Fruit fly (Drosophila melanogaster) whole organism, prepupa: ENCODE measurements around the gene Usp5.
A peak's percentile ranks its signal among the peaks of the same experiment; 100 is the strongest.

Experiments used
- Blimp-1 ChIP-seq: fragments of 200-800 bp; sonication (Bioruptor generic); optimal IDR thresholded peaks from 3 replicates; lab custom pipeline; 2017; ENCODE audit warnings: missing biosample characterization, missing genetic modification characterization, mild to moderate bottlenecking, moderate library complexity, missing genetic modification reagents
- CG10669 ChIP-seq: fragments of 200-800 bp; sonication (Bioruptor generic); optimal IDR thresholded peaks from 3 replicates; lab custom pipeline; 2018; ENCODE audit warnings: missing biosample characterization, mild to moderate bottlenecking, missing genetic modification characterization, moderate library complexity
- CG11294 ChIP-seq: fragments of 200-800 bp; sonication (Bioruptor generic); IDR thresholded peaks from 2 replicates; pipeline ENCODE4 v1.3.6; 2022; ENCODE audit warnings: missing biosample characterization, missing genetic modification characterization
- CG11762 ChIP-seq: fragments of 200-800 bp; sonication (Bioruptor generic); optimal IDR thresholded peaks from 3 replicates; lab custom pipeline; 2016; ENCODE audit warnings: missing biosample characterization, missing genetic modification characterization; ENCODE audit not compliant: insufficient read depth
- CG11902 ChIP-seq: fragments of 200-800 bp; sonication (Bioruptor generic); optimal IDR thresholded peaks from 3 replicates; lab custom pipeline; 2016; ENCODE audit warnings: missing biosample characterization, missing genetic modification characterization
- CG15336 ChIP-seq: fragments of 200-800 bp; sonication (Bioruptor generic); IDR thresholded peaks from 2 replicates; pipeline ENCODE4 v1.3.6; 2022; ENCODE audit warnings: missing biosample characterization, missing genetic modification characterization
- CG1621 ChIP-seq: fragments of 200-800 bp; sonication (Bioruptor generic); optimal IDR thresholded peaks from 3 replicates; lab custom pipeline; 2018; ENCODE audit warnings: missing biosample characterization, mild to moderate bottlenecking, missing genetic modification characterization
- CG16779 ChIP-seq: fragments of 200-800 bp; sonication (Bioruptor generic); optimal IDR thresholded peaks from 3 replicates; lab custom pipeline; 2017; ENCODE audit warnings: missing biosample characterization, mild to moderate bottlenecking, missing genetic modification characterization
- CG3032 ChIP-seq: fragments of 200-800 bp; optimal IDR thresholded peaks from 2 replicates; lab custom pipeline; 2019; ENCODE audit warnings: missing biosample characterization, mild to moderate bottlenecking, missing genetic modification characterization, moderate library complexity
- CG31627 ChIP-seq: fragments of 200-800 bp; sonication (Bioruptor generic); optimal IDR thresholded peaks from 3 replicates; lab custom pipeline; 2016; ENCODE audit warnings: missing biosample characterization, missing genetic modification characterization
- CG32006 ChIP-seq: fragments of 200-800 bp; sonication (Bioruptor generic); optimal IDR thresholded peaks from 3 replicates; lab custom pipeline; 2017; ENCODE audit warnings: missing biosample characterization, mild to moderate bottlenecking, missing genetic modification characterization
- CG34406 ChIP-seq: fragments of 200-800 bp; sonication (Bioruptor generic); optimal IDR thresholded peaks from 3 replicates; lab custom pipeline; 2016; ENCODE audit warnings: missing biosample characterization, missing genetic modification characterization
- CG4318 ChIP-seq: fragments of 200-800 bp; sonication (Bioruptor generic); optimal IDR thresholded peaks from 3 replicates; lab custom pipeline; 2017; ENCODE audit warnings: missing biosample characterization, mild to moderate bottlenecking, missing genetic modification characterization
- CG6163 ChIP-seq: fragments of 200-800 bp; sonication (Bioruptor generic); IDR thresholded peaks from 3 replicates; pipeline ENCODE4 v1.3.6; 2022; ENCODE audit warnings: missing biosample characterization, missing genetic modification characterization
- CG6276 ChIP-seq: fragments of 200-800 bp; sonication (Bioruptor generic); optimal IDR thresholded peaks from 2 replicates; lab custom pipeline; 2017; ENCODE audit warnings: missing biosample characterization, mild to moderate bottlenecking, missing genetic modification characterization
- CG6792 ChIP-seq: fragments of 200-800 bp; sonication (Bioruptor generic); optimal IDR thresholded peaks from 3 replicates; lab custom pipeline; 2016; ENCODE audit warnings: missing biosample characterization, missing genetic modification characterization
- CG6808 ChIP-seq: fragments of 200-800 bp; sonication (Bioruptor generic); optimal IDR thresholded peaks from 3 replicates; lab custom pipeline; 2017; ENCODE audit warnings: missing biosample characterization, missing genetic modification characterization, mild to moderate bottlenecking, moderate library complexity, missing genetic modification reagents
- CG8119 ChIP-seq: fragments of 200-800 bp; sonication (Bioruptor generic); IDR thresholded peaks from 3 replicates; pipeline ENCODE4 v1.3.6; 2022; ENCODE audit warnings: missing biosample characterization, missing genetic modification characterization
- CG8319 ChIP-seq: fragments of 200-800 bp; sonication (Bioruptor generic); optimal IDR thresholded peaks from 3 replicates; lab custom pipeline; 2016; ENCODE audit warnings: missing biosample characterization, missing genetic modification characterization
- CG9139 ChIP-seq: fragments of 200-800 bp; sonication (Bioruptor generic); optimal IDR thresholded peaks from 3 replicates; lab custom pipeline; 2017; ENCODE audit warnings: missing biosample characterization, mild to moderate bottlenecking, missing genetic modification characterization
- Eip93F ChIP-seq: fragments of 200-800 bp; sonication (Bioruptor generic); optimal IDR thresholded peaks from 2 replicates; lab custom pipeline; 2016; ENCODE audit warnings: missing biosample characterization, mild to moderate bottlenecking, missing genetic modification characterization
- Ets21C ChIP-seq: fragments of 200-800 bp; sonication (Bioruptor generic); optimal IDR thresholded peaks from 3 replicates; lab custom pipeline; 2016; ENCODE audit warnings: missing biosample characterization, missing genetic modification characterization
- Gug ChIP-seq: fragments of 200-800 bp; sonication (Bioruptor generic); IDR thresholded peaks from 2 replicates; pipeline ENCODE4 v1.3.6; 2022; ENCODE audit warnings: missing biosample characterization, missing genetic modification characterization
- Hr39 ChIP-seq: fragments of 200-800 bp; sonication (Bioruptor generic); optimal IDR thresholded peaks from 2 replicates; lab custom pipeline; 2016; ENCODE audit warnings: missing biosample characterization, missing genetic modification characterization
- Lpt ChIP-seq: fragments of 200-800 bp; sonication (Bioruptor generic); optimal IDR thresholded peaks from 3 replicates; lab custom pipeline; 2016; ENCODE audit warnings: missing biosample characterization, missing genetic modification characterization
- Sox15 ChIP-seq: fragments of 200-800 bp; sonication (Bioruptor generic); optimal IDR thresholded peaks from 3 replicates; lab custom pipeline; 2016; ENCODE audit warnings: missing biosample characterization, missing genetic modification characterization
- achi ChIP-seq: fragments of 200-800 bp; sonication (Bioruptor generic); optimal IDR thresholded peaks from 3 replicates; lab custom pipeline; 2016; ENCODE audit warnings: missing biosample characterization, missing genetic modification characterization
- acj6 ChIP-seq: fragments of 200-800 bp; sonication (Bioruptor generic); optimal IDR thresholded peaks from 3 replicates; lab custom pipeline; 2016; ENCODE audit warnings: missing biosample characterization, missing genetic modification characterization
- cyc ChIP-seq: fragments of 200-800 bp; sonication (Bioruptor generic); optimal IDR thresholded peaks from 3 replicates; lab custom pipeline; 2016; ENCODE audit warnings: missing biosample characterization, missing genetic modification characterization
- dsx ChIP-seq: fragments of 200-800 bp; optimal IDR thresholded peaks from 3 replicates; lab custom pipeline; 2019; ENCODE audit warnings: missing biosample characterization, mild to moderate bottlenecking, missing genetic modification characterization, moderate library complexity; ENCODE audit not compliant: poor library complexity, severe bottlenecking
- eg ChIP-seq: fragments of 200-800 bp; sonication (Bioruptor generic); IDR thresholded peaks from 3 replicates; pipeline ENCODE4 v1.3.6; 2022; ENCODE audit warnings: missing biosample characterization, missing genetic modification characterization
- esn ChIP-seq: fragments of 200-800 bp; sonication (Bioruptor generic); optimal IDR thresholded peaks from 2 replicates; lab custom pipeline; 2016; ENCODE audit warnings: missing biosample characterization, mild to moderate bottlenecking, missing genetic modification characterization, moderate library complexity
- fd85E ChIP-seq: fragments of 200-800 bp; sonication (Bioruptor generic); optimal IDR thresholded peaks from 3 replicates; lab custom pipeline; 2016; ENCODE audit warnings: missing biosample characterization, missing genetic modification characterization
- fkh ChIP-seq: fragments of 200-800 bp; sonication (Bioruptor generic); optimal IDR thresholded peaks from 3 replicates; lab custom pipeline; 2017; ENCODE audit warnings: missing biosample characterization, mild to moderate bottlenecking, missing genetic modification characterization, moderate library complexity
- lz ChIP-seq: fragments of 200-800 bp; sonication (Bioruptor generic); optimal IDR thresholded peaks from 3 replicates; lab custom pipeline; 2016; ENCODE audit warnings: missing biosample characterization, missing genetic modification characterization
- net ChIP-seq: fragments of 200-800 bp; sonication (Bioruptor generic); optimal IDR thresholded peaks from 3 replicates; lab custom pipeline; 2016; ENCODE audit warnings: missing biosample characterization, missing genetic modification characterization
- salr ChIP-seq, 2 experiments: fragments of 200-800 bp; sonication (Bioruptor generic); optimal IDR thresholded peaks; 3 replicates each; lab custom pipeline; 2016 to 2018; ENCODE audit warnings: missing biosample characterization in 2 of 2, missing genetic modification characterization in 2 of 2, mild to moderate bottlenecking in 1 of 2
- spab ChIP-seq: fragments of 200-800 bp; sonication (Bioruptor generic); optimal IDR thresholded peaks from 2 replicates; lab custom pipeline; 2017; ENCODE audit warnings: missing biosample characterization, mild to moderate bottlenecking, missing genetic modification characterization, missing genetic modification reagents
- svp ChIP-seq: fragments of 200-800 bp; sonication (Bioruptor generic); peaks from one replicate; lab custom pipeline; 2016; ENCODE audit warnings: missing biosample characterization, missing genetic modification characterization
- vri ChIP-seq: fragments of 200-800 bp; sonication (Bioruptor generic); optimal IDR thresholded peaks from 3 replicates; lab custom pipeline; 2016; ENCODE audit warnings: missing biosample characterization, mild to moderate bottlenecking, missing genetic modification characterization

Gene Usp5

DNA sequence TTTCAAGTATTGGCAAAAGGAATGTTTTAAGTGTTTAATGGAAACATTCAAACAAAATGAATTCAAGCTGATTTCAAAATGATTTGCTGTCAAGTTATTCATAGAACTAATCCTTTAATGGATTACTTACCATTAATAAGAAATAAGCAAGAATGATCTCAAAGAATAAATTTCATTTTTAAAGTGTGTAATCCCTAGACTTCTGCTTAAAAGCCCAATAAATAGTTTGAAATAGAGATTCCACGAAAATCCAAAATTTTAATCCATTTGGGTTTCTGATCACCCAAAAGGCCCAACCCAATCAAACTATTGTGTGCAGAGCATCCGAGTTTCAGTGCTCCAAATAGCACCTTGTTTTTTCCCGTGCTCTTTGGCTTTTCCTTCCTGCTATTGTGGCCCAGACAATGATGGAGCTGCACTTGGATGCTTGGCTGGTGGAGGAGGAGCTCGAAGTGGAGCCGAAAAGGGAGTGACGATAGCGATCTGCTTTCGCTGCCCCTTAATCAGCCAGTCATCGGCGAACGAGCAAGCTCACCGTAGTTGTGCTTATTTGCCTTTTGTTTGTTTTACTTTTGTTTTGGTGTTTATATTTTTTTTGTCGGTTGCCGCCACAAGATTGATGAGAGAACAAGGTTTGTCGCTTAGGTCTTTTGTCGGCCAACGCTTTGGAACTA lies 38.6 kb downstream of the Usp5 start (continued):
- TF ChIP-seq fkh (GFP tag; lab: Kevin White, UChicago) (no peak), CG8319 (peak; percentile 12), fd85E (no peak), eg (no peak), CG31627 (GFP tag; lab: Kevin White, UChicago) (peak; percentile 15), Hr39 (GFP tag; lab: Kevin White, UChicago) (no peak), salr (GFP tag; optimal IDR thresholded peaks at IDR 0.05; lab: Kevin White, UChicago) (no peak), CG10669 (no peak), Gug (GFP tag; lab: Robert Waterston, UW) (no peak), achi (no peak), CG11762 (GFP tag; lab: Kevin White, UChicago) (no peak), CG11902 (no peak), Blimp-1 (GFP tag; lab: Kevin White, UChicago) (peak; percentile 78), CG32006 (GFP tag; lab: Kevin White, UChicago) (no peak), CG6276 (GFP tag; lab: Kevin White, UChicago) (no peak)

DNA sequence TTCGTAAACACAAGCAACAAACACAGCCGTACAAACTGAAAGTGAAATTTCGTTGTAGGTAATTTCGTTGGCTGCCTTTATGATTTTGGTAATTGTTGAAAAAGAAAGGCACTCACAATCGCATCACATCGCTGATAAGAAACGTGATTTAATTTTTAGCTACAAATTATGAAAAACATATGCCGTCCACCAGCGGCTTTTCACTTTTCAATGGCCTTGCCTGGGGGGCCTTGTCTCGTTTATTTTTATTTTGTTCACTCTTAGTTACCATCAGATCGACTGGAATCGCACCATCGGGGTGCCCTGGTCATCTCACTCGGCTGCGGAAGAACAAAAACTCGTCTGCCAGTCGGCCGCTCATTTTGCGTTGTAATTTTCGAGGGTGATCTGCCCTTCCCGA lies 39.2 kb downstream of the Usp5 start:
- TF ChIP-seq Blimp-1 (GFP tag; lab: Kevin White, UChicago) (peak; percentile 96), CG6163 (GFP tag; lab: Robert Waterston, UW) (no peak), CG11294 (GFP tag; lab: Robert Waterston, UW) (no peak)

DNA sequence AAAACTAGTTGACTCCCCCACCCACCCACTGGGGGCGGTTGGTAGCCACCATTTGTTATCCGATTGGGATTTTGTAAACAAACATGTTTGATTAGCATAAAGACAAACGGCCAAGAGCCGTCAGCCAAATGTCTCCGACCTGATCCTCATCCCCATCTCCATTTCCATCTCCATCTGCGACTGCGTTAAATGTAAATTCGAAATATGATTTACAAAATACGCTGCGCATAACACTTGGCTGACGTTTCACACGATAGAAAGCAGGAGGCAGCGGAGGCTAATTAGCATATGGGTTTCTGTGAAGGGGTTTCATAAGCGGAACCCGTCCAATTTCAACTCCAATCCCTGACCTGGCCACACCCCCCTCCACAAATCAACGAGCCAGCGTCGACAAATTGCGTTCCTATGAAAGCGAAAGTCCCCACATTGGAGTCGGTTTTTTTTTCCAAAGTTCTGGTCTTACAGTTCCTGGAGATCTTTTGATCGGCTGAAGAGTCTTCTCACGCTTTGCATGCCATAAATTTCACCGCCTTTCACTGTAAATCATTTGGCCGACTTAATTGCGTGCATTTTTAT lies 40.0 kb downstream of the Usp5 start:
- TF ChIP-seq CG6808 (GFP tag; lab: Kevin White, UChicago) = no peak
- no peak for TF ChIP-seq CG1621 (tag; lab: Kevin White, UChicago)
- no peak for TF ChIP-seq dsx (GFP tag; lab: Kevin White, UChicago)
- no peak for TF ChIP-seq vri (GFP tag; lab: Kevin White, UChicago)
- no peak for TF ChIP-seq fkh (GFP tag; lab: Kevin White, UChicago)
- no peak for TF ChIP-seq CG16779
- no peak for TF ChIP-seq salr (GFP tag; optimal IDR thresholded peaks at IDR 0.05; lab: Kevin White, UChicago)
- no peak for TF ChIP-seq CG9139 (GFP tag; lab: Kevin White, UChicago)
- TF ChIP-seq achi = no peak
- no peak for TF ChIP-seq CG15336 (GFP tag; lab: Robert Waterston, UW)
- TF ChIP-seq net = no peak
- TF ChIP-seq cyc (GFP tag; lab: Kevin White, UChicago) = no peak

DNA sequence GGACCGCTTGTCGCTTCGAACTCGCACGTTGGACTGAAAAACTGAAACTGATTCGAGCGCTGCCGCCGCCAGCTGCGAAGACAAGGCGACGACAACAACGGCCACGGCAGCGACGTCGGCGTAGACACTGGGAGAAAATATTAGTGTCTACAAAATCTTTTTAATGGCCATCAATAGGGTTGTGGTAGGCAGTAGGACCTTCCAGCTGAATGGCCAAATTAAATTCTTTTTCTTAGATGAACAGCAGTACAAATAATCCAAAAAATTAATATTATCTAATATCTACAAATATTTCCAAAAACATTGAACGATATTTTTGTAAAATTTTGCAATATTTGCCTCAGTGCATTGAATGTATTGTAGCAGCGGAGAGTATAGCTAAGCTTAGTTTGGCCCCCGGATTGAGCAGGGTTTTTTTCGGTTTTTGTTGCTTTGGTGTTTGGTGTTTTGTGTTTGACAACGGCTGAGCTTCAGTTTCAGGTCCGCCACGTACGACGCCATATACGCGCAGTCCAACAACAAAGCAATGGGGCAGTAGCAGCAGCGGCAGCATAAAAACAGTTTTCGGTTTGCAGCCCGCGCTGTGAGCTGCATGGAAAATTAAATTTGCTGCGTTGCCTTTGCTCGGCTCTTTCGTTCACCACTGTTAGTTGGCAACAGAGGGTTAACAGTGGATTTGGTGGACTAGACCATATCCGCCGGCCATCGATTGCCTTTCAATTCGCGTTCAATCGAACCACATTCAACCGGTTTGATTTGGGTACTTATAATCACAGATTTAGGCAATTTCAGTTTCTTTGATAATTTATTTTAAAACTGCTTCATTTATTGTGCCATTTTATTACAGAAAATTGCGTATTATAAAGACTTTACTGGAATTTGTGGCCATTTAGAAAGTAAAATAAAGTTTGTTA lies 41.0 kb downstream of the Usp5 start, which contains the start of gene Cht7:
Gene Cht7 (minus strand): TSS at position 51 of the 914 bp plus-strand sequence.
- TF ChIP-seq CG11762 (GFP tag; lab: Kevin White, UChicago) (peak; percentile 82), lz (GFP tag; lab: Kevin White, UChicago) (peak; percentile 86), CG6792 (GFP tag; lab: Kevin White, UChicago) (peak; percentile 89), Lpt (GFP tag; lab: Kevin White, UChicago) (peak; percentile 93), spab (GFP tag; lab: Kevin White, UChicago) (peak; percentile 85), Blimp-1 (GFP tag; lab: Kevin White, UChicago) (peak; percentile 45), fd85E (peak; percentile 44), CG11902 (peak; percentile 63), Eip93F (GFP tag; lab: Kevin White, UChicago) (no peak), Ets21C (GFP tag; lab: Kevin White, UChicago) (peak; percentile 37), CG32006 (GFP tag; lab: Kevin White, UChicago) (peak; percentile 98), svp (GFP tag; lab: Kevin White, UChicago) (peak; percentile 92), CG6163 (GFP tag; lab: Robert Waterston, UW) (peak; percentile 81), salr (GFP tag; optimal IDR thresholded peaks at IDR 0.05; lab: Kevin White, UChicago) (peak; percentile 85 to 92), esn (GFP tag; lab: Kevin White, UChicago) (peak; percentile 89), CG4318 (GFP tag; lab: Kevin White, UChicago) (peak; percentile 94), eg (peak; percentile 93), CG3032 (tag; lab: Kevin White, UChicago) (peak; percentile 90), vri (GFP tag; lab: Kevin White, UChicago) (peak; percentile 79), fkh (GFP tag; lab: Kevin White, UChicago) (no peak), Sox15 (GFP tag; lab: Kevin White, UChicago) (peak; percentile 75), achi (peak; percentile 92), acj6 (GFP tag; lab: Kevin White, UChicago) (peak; percentile 91), CG34406 (GFP tag; lab: Kevin White, UChicago) (peak; percentile 88), Gug (GFP tag; lab: Robert Waterston, UW) (peak; percentile 86), CG8119 (GFP tag; lab: Robert Waterston, UW) (peak; percentile 97)
